Worm (Caenorhabditis elegans): Measurements from ENCODE around the gene ints-2.
"Not testable (repeated sequence)": the region's sequence is repeated elsewhere in the genome, so short reads cannot be mapped to it uniquely, and the experiment has no call there.

Gene ints-2

DNA sequence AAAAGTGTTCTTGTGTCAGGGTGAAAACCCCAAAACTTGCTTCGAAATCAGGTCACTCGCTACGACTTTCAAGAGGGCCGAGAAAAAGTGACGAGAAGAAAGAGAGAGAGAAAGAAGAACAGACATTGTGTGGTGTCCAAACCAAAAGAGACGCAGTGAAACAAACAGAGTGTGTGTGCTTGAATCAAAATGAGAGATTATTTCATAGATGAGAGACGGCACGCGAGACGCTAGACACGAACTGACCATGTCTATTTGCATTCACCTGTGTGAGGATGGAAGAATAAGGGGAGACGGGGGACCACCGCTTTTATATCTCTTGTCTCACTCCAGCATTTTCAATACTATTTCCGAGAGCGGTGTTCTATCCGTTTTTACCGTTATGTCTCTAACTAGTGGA, 49.3 kb upstream of the ints-2 start (continued):
- TF ChIP-seq ceh-48 (tag; optimal IDR thresholded peaks at IDR 0.05), result no peak
- peak; percentile 56 for TF ChIP-seq elt-2 (tag; optimal IDR thresholded peaks at IDR 0.05)
- TF ChIP-seq fkh-10 (GFP tag; optimal IDR thresholded peaks at IDR 0.05), result no peak
- no peak for TF ChIP-seq elt-4 (tag; optimal IDR thresholded peaks at IDR 0.05)
- TF ChIP-seq K02D7.2 (tag; optimal IDR thresholded peaks at IDR 0.05), result no peak
- no peak for TF ChIP-seq fax-1 (tag; optimal IDR thresholded peaks at IDR 0.05)
- no peak for TF ChIP-seq hlh-6 (tag; optimal IDR thresholded peaks at IDR 0.05)
- TF ChIP-seq mec-3 (tag; optimal IDR thresholded peaks at IDR 0.05; ENCODE audit: borderline replicate concordance), result no peak
- TF ChIP-seq pat-9 (tag; optimal IDR thresholded peaks at IDR 0.05), result no peak
- TF ChIP-seq lim-6 (tag; optimal IDR thresholded peaks at IDR 0.05), result no peak
- TF ChIP-seq sox-4 (tag; optimal IDR thresholded peaks at IDR 0.05), result no peak
- TF ChIP-seq pag-3 (tag; optimal IDR thresholded peaks at IDR 0.05; ENCODE audit: borderline replicate concordance), result no peak
- peak; percentile 46 for TF ChIP-seq ref-2 (tag; optimal IDR thresholded peaks at IDR 0.05)
- peak; percentile 13 for TF ChIP-seq zip-5 (tag; optimal IDR thresholded peaks at IDR 0.05)
- no peak for TF ChIP-seq Y22D7AL.16 (tag; optimal IDR thresholded peaks at IDR 0.05)
- TF ChIP-seq ceh-30 (tag; optimal IDR thresholded peaks at IDR 0.05), result peak; percentile 0
- TF ChIP-seq pha-2 (tag; optimal IDR thresholded peaks at IDR 0.05), result peak; percentile 24
- TF ChIP-seq dve-1 (tag; optimal IDR thresholded peaks at IDR 0.05), result peak; percentile 49
- no peak for TF ChIP-seq ttx-3 (tag; optimal IDR thresholded peaks at IDR 0.05)

DNA sequence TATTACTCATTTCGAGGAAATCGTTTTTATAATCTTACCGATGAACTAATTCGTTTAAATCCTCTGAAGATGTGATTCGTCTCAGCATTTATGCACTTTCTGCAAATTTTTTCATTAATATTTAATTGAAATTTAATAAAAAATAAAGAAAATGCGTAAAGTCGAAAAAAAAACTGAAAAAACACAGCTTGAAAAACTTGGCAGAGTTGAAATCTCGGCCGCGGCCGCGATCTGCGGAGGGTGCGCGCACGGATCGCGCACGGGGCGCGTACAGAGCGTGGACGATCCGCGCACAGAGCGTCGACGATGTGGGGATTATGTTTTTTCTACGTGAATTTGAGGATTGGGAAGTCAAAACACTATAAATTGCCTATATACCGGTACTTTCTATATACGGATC, 47.7 kb upstream of the ints-2 start, which contains the start of gene AH10.4:
AH10.4 (minus strand) TSS at position 101 of the 400 bp plus-strand sequence.
- not testable (repeated sequence) for TF ChIP-seq ceh-34, syd-9, F13H6.1 (tag; optimal IDR thresholded peaks at IDR 0.05)

- TF ChIP-seq unc-42 (tag; optimal IDR thresholded peaks at IDR 0.05) (peak; percentile 23), pax-1 (tag; optimal IDR thresholded peaks at IDR 0.05) (no peak), hlh-8 (tag; optimal IDR thresholded peaks at IDR 0.05) (no peak), dmd-4 (tag; optimal IDR thresholded peaks at IDR 0.05; ENCODE audit: borderline replicate concordance) (no peak), ceh-24 (tag; optimal IDR thresholded peaks at IDR 0.05) (no peak), ceh-45 (GFP tag; IDR thresholded peaks at IDR 0.05) (no peak), ceh-19 (GFP tag; optimal IDR thresholded peaks at IDR 0.05) (no peak), pha-4 (tag; optimal IDR thresholded peaks at IDR 0.05) (no peak), pqm-1 (tag; optimal IDR thresholded peaks at IDR 0.05) (no peak), eyg-1 (tag; optimal IDR thresholded peaks at IDR 0.05) (no peak), fkh-6 (tag; optimal IDR thresholded peaks at IDR 0.05) (no peak), ceh-18 (tag; optimal IDR thresholded peaks at IDR 0.05) (no peak), pag-3 (tag; optimal IDR thresholded peaks at IDR 0.05; ENCODE audit: borderline replicate concordance) (no peak), hlh-6 (tag; optimal IDR thresholded peaks at IDR 0.05) (no peak), hlh-15 (tag; optimal IDR thresholded peaks at IDR 0.05) (no peak), F13H6.1 (tag; optimal IDR thresholded peaks at IDR 0.05) (no peak), ceh-6 (GFP tag; optimal IDR thresholded peaks at IDR 0.05) (no peak), unc-55 (GFP tag; optimal IDR thresholded peaks at IDR 0.05) (no peak), ahr-1 (tag; optimal IDR thresholded peaks at IDR 0.05) (no peak), pat-9 (tag; optimal IDR thresholded peaks at IDR 0.05) (no peak), tbx-2 (tag; optimal IDR thresholded peaks at IDR 0.05) (peak; percentile 18), ceh-31 (tag; optimal IDR thresholded peaks at IDR 0.05) (peak; percentile 35), ceh-48 (tag; optimal IDR thresholded peaks at IDR 0.05) (peak; percentile 25), elt-2 (tag; optimal IDR thresholded peaks at IDR 0.05) (no peak), ceh-22 (tag; optimal IDR thresholded peaks at IDR 0.05) (no peak), unc-3 (GFP tag; conservative IDR thresholded peaks at IDR 0.05) (no peak), unc-3 (tag; optimal IDR thresholded peaks at IDR 0.05) (no peak), syd-9 (tag; optimal IDR thresholded peaks at IDR 0.05) (no peak), elt-4 (tag; optimal IDR thresholded peaks at IDR 0.05) (no peak), ceh-34 (tag; optimal IDR thresholded peaks at IDR 0.05) (no peak), tbx-7 (tag; optimal IDR thresholded peaks at IDR 0.05) (no peak), sdc-2 (tag; optimal IDR thresholded peaks at IDR 0.05) (no peak), pha-2 (tag; optimal IDR thresholded peaks at IDR 0.05) (no peak), ceh-30 (tag; optimal IDR thresholded peaks at IDR 0.05) (no peak), fkh-10 (GFP tag; optimal IDR thresholded peaks at IDR 0.05) (no peak), mec-3 (tag; optimal IDR thresholded peaks at IDR 0.05; ENCODE audit: borderline replicate concordance) (no peak), hlh-13 (GFP tag; optimal IDR thresholded peaks at IDR 0.05) (no peak), nhr-11 (tag; optimal IDR thresholded peaks at IDR 0.05) (no peak)
Observed at ce11 chrV:14139252-14140100, 46.0 kb upstream of the ints-2 start.

Data from whole organism, late embryonic.